Worm (Caenorhabditis elegans) whole organism, L3 larva: ENCODE measurements around the gene srh-269.

Source experiments
- R02D3.7 ChIP-seq: fragments of 150-350 bp; optimal IDR thresholded peaks from 2 replicates; lab custom pipeline; 2014; ENCODE audit warnings: missing biosample characterization, missing genetic modification characterization
- ZK546.5 ChIP-seq: sonication (generic microtip); optimal IDR thresholded peaks from 2 replicates; lab custom pipeline; 2017; ENCODE audit warnings: missing biosample characterization, missing genetic modification characterization
- aly-2 ChIP-seq: fragments of 150-350 bp; optimal IDR thresholded peaks from 2 replicates; lab custom pipeline; 2014; ENCODE audit warnings: missing biosample characterization, missing genetic modification characterization
- ama-1 ChIP-seq: fragments of 150-350 bp; optimal IDR thresholded peaks from 2 replicates; lab custom pipeline; 2018
- ceh-16 ChIP-seq: sonication (generic microtip); optimal IDR thresholded peaks from 2 replicates; lab custom pipeline; 2017; ENCODE audit warnings: missing biosample characterization, missing genetic modification characterization
- ceh-28 ChIP-seq: fragments of 150-350 bp; optimal IDR thresholded peaks from 2 replicates; lab custom pipeline; 2014; ENCODE audit warnings: missing biosample characterization, missing genetic modification reagents, missing genetic modification characterization
- ceh-82 ChIP-seq: fragments of 150-350 bp; optimal IDR thresholded peaks from 2 replicates; lab custom pipeline; 2014; ENCODE audit warnings: missing biosample characterization, missing genetic modification characterization
- ceh-9 ChIP-seq: sonication (generic microtip); optimal IDR thresholded peaks from 2 replicates; lab custom pipeline; 2018; ENCODE audit warnings: missing biosample characterization, missing genetic modification characterization
- daf-12 ChIP-seq: fragments of 150-350 bp; optimal IDR thresholded peaks from 2 replicates; lab custom pipeline; 2014; ENCODE audit warnings: missing biosample characterization, missing genetic modification reagents, missing genetic modification characterization
- egl-27 ChIP-seq: sonication (generic microtip); optimal IDR thresholded peaks from 4 replicates; lab custom pipeline; 2017; ENCODE audit warnings: missing biosample characterization, missing genetic modification reagents, missing genetic modification characterization
- egl-5 ChIP-seq: fragments of 150-350 bp; optimal IDR thresholded peaks from 2 replicates; lab custom pipeline; 2017; ENCODE audit warnings: missing biosample characterization, missing genetic modification reagents, missing genetic modification characterization, inconsistent platforms
- elt-1 ChIP-seq: fragments of 150-350 bp; optimal IDR thresholded peaks from 2 replicates; lab custom pipeline; 2014; ENCODE audit warnings: missing biosample characterization, missing genetic modification characterization
- elt-2 ChIP-seq: sonication (generic microtip); optimal IDR thresholded peaks from 2 replicates; lab custom pipeline; 2016; ENCODE audit warnings: missing genetic modification reagents, mild to moderate bottlenecking, missing genetic modification characterization, missing compliant biosample characterization
- elt-3 ChIP-seq, 3 experiments: fragments of 150-350 bp in 1 of 3; sonication (generic microtip) in 2 of 3; optimal IDR thresholded peaks; 2 replicates in 2 of 3; 4 replicates in 1 of 3; lab custom pipeline; 2014 to 2017; ENCODE audit warnings: missing biosample characterization in 3 of 3, missing genetic modification characterization in 3 of 3
- eor-1 ChIP-seq, 2 experiments: fragments of 150-350 bp; optimal IDR thresholded peaks; 2 replicates each; lab custom pipeline; 2014 to 2018; ENCODE audit warnings: missing biosample characterization in 2 of 2, missing genetic modification characterization in 2 of 2
- fkh-10 ChIP-seq: sonication (generic microtip); optimal IDR thresholded peaks from 2 replicates; lab custom pipeline; 2017; ENCODE audit warnings: missing biosample characterization, missing genetic modification reagents, missing genetic modification characterization
- fkh-2 ChIP-seq: fragments of 150-350 bp; optimal IDR thresholded peaks from 2 replicates; lab custom pipeline; 2014; ENCODE audit warnings: missing biosample characterization, missing genetic modification reagents, missing genetic modification characterization
- fos-1 ChIP-seq: fragments of 150-350 bp; optimal IDR thresholded peaks from 2 replicates; lab custom pipeline; 2014; ENCODE audit warnings: missing biosample characterization, missing genetic modification characterization
- hmg-11 ChIP-seq: sonication (generic microtip); optimal IDR thresholded peaks from 2 replicates; lab custom pipeline; 2016; ENCODE audit warnings: missing genetic modification characterization, missing compliant biosample characterization
- jun-1 ChIP-seq: fragments of 150-350 bp; optimal IDR thresholded peaks from 2 replicates; lab custom pipeline; 2014; ENCODE audit warnings: missing biosample characterization, missing genetic modification reagents, missing genetic modification characterization
- lin-15B ChIP-seq: fragments of 150-350 bp; optimal IDR thresholded peaks from 2 replicates; lab custom pipeline; 2014; ENCODE audit warnings: missing biosample characterization, missing genetic modification characterization
- lin-39 ChIP-seq: fragments of 150-350 bp; optimal IDR thresholded peaks from 2 replicates; lab custom pipeline; 2018; ENCODE audit warnings: missing biosample characterization, missing genetic modification reagents, missing genetic modification characterization
- lsy-12 ChIP-seq: sonication (generic microtip); optimal IDR thresholded peaks from 2 replicates; lab custom pipeline; 2016; ENCODE audit warnings: mild to moderate bottlenecking, missing genetic modification characterization, missing compliant biosample characterization
- mdl-1 ChIP-seq: fragments of 150-350 bp; optimal IDR thresholded peaks from 2 replicates; lab custom pipeline; 2014; ENCODE audit warnings: missing biosample characterization, missing genetic modification characterization
- mml-1 ChIP-seq: fragments of 150-350 bp; sonication (generic microtip); optimal IDR thresholded peaks from 3 replicates; lab custom pipeline; 2014; ENCODE audit warnings: missing biosample characterization, missing genetic modification characterization
- nfya-1 ChIP-seq: sonication (generic microtip); optimal IDR thresholded peaks from 2 replicates; lab custom pipeline; 2017; ENCODE audit warnings: missing genetic modification characterization, mild to moderate bottlenecking, missing compliant biosample characterization, antibody characterized with exemption, moderate library complexity; ENCODE audit not compliant: insufficient read depth
- nhr-11 ChIP-seq: fragments of 150-350 bp; optimal IDR thresholded peaks from 2 replicates; lab custom pipeline; 2014; ENCODE audit warnings: missing biosample characterization, missing genetic modification characterization
- nhr-12 ChIP-seq: fragments of 150-350 bp; optimal IDR thresholded peaks from 2 replicates; lab custom pipeline; 2014; ENCODE audit warnings: missing biosample characterization, missing genetic modification characterization
- nhr-23 ChIP-seq: fragments of 150-350 bp; optimal IDR thresholded peaks from 2 replicates; lab custom pipeline; 2014; ENCODE audit warnings: missing biosample characterization, missing genetic modification reagents, missing genetic modification characterization
- nhr-237 ChIP-seq: fragments of 150-350 bp; optimal IDR thresholded peaks from 2 replicates; lab custom pipeline; 2014; ENCODE audit warnings: missing biosample characterization, missing genetic modification characterization
- nhr-25 ChIP-seq: sonication (generic microtip); optimal IDR thresholded peaks from 2 replicates; lab custom pipeline; 2017; ENCODE audit warnings: missing biosample characterization, missing genetic modification characterization
- nhr-28 ChIP-seq: fragments of 150-350 bp; optimal IDR thresholded peaks from 2 replicates; lab custom pipeline; 2014; ENCODE audit warnings: missing biosample characterization, missing genetic modification characterization
- nhr-43 ChIP-seq: sonication (generic microtip); optimal IDR thresholded peaks from 2 replicates; lab custom pipeline; 2016; ENCODE audit warnings: mild to moderate bottlenecking, missing genetic modification characterization, missing compliant biosample characterization; ENCODE audit not compliant: poor library complexity, severe bottlenecking
- nhr-67 ChIP-seq: fragments of 150-350 bp; optimal IDR thresholded peaks from 2 replicates; lab custom pipeline; 2014; ENCODE audit warnings: missing biosample characterization, missing genetic modification characterization
- nhr-76 ChIP-seq: fragments of 150-350 bp; sonication (generic microtip); optimal IDR thresholded peaks from 5 replicates; lab custom pipeline; 2014; ENCODE audit warnings: missing biosample characterization, missing genetic modification characterization
- nhr-77 ChIP-seq: fragments of 150-350 bp; optimal IDR thresholded peaks from 2 replicates; lab custom pipeline; 2014; ENCODE audit warnings: missing biosample characterization, missing genetic modification characterization
- pha-4 ChIP-seq: fragments of 150-350 bp; optimal IDR thresholded peaks from 2 replicates; lab custom pipeline; 2014; ENCODE audit warnings: missing biosample characterization, missing genetic modification reagents, missing genetic modification characterization
- pqm-1 ChIP-seq: fragments of 150-350 bp; optimal IDR thresholded peaks from 2 replicates; lab custom pipeline; 2017; ENCODE audit warnings: missing biosample characterization, missing genetic modification characterization, inconsistent platforms
- sea-2 ChIP-seq: fragments of 150-350 bp; sonication (generic microtip); optimal IDR thresholded peaks from 4 replicates; lab custom pipeline; 2014; ENCODE audit warnings: missing biosample characterization, missing genetic modification reagents, missing genetic modification characterization
- skn-1 ChIP-seq: fragments of 150-350 bp; optimal IDR thresholded peaks from 2 replicates; lab custom pipeline; 2014; ENCODE audit warnings: missing biosample characterization, missing genetic modification characterization
- snpc-4 ChIP-seq: fragments of 150-350 bp; optimal IDR thresholded peaks from 2 replicates; lab custom pipeline; 2014; ENCODE audit warnings: missing biosample characterization, missing genetic modification characterization
- tbx-2 ChIP-seq: sonication (generic microtip); optimal IDR thresholded peaks from 2 replicates; lab custom pipeline; 2016; ENCODE audit warnings: mild to moderate bottlenecking, missing genetic modification characterization, missing compliant biosample characterization
- unc-39 ChIP-seq: sonication (generic microtip); optimal IDR thresholded peaks from 4 replicates; lab custom pipeline; 2017; ENCODE audit warnings: missing biosample characterization, missing genetic modification characterization
- unc-62 ChIP-seq: fragments of 150-350 bp; sonication (generic microtip); optimal IDR thresholded peaks from 4 replicates; lab custom pipeline; 2014; ENCODE audit warnings: missing biosample characterization, missing genetic modification reagents, missing genetic modification characterization
- zag-1 ChIP-seq: fragments of 150-350 bp; optimal IDR thresholded peaks from 2 replicates; lab custom pipeline; 2014; ENCODE audit warnings: missing biosample characterization, missing genetic modification characterization
- ztf-11 ChIP-seq: fragments of 150-350 bp; optimal IDR thresholded peaks from 2 replicates; lab custom pipeline; 2014; ENCODE audit warnings: missing biosample characterization, missing genetic modification characterization
- ztf-4 ChIP-seq: fragments of 150-350 bp; optimal IDR thresholded peaks from 2 replicates; lab custom pipeline; 2014; ENCODE audit warnings: missing biosample characterization, missing genetic modification characterization

srh-269 gene

ce11 chrV:16591992-16592798 is at the start of gene srh-269:
Gene srh-269, minus strand, starts transcription at chrV:16592042.
- TF ChIP-seq egl-5 (tag; lab: Kevin White, UChicago) = no peak
- peak; percentile 68 for TF ChIP-seq fos-1 (tag; lab: Kevin White, UChicago)
- peak; percentile 56 for TF ChIP-seq ztf-4 (tag; lab: Kevin White, UChicago)
- no peak for TF ChIP-seq tbx-2 (tag; lab: Kevin White, UChicago)
- TF ChIP-seq ceh-28 (tag; lab: Kevin White, UChicago) = no peak
- TF ChIP-seq unc-39 (tag; lab: Kevin White, UChicago) = no peak
- no peak for TF ChIP-seq unc-62 (GFP tag; lab: Kevin White, UChicago)
- TF ChIP-seq ceh-9 (tag; lab: Kevin White, UChicago) = no peak
- no peak for TF ChIP-seq nhr-67 (tag; lab: Kevin White, UChicago)
- no peak for TF ChIP-seq nhr-77 (tag; lab: Kevin White, UChicago)
- no peak for TF ChIP-seq nhr-23 (tag; lab: Kevin White, UChicago)
- peak; percentile 67 for TF ChIP-seq lsy-12 (tag; lab: Kevin White, UChicago)
- peak; percentile 41 for TF ChIP-seq lin-39 (tag; lab: Kevin White, UChicago)
- no peak for TF ChIP-seq eor-1 (tag; optimal IDR thresholded peaks at IDR 0.05; lab: Kevin White, UChicago)
- TF ChIP-seq ztf-11 (tag; lab: Kevin White, UChicago) = no peak
- no peak for TF ChIP-seq daf-12
- TF ChIP-seq nhr-11 (tag; lab: Kevin White, UChicago) = no peak
- no peak for TF ChIP-seq ceh-16 (tag; lab: Kevin White, UChicago)
- TF ChIP-seq aly-2 (tag; lab: Kevin White, UChicago) = no peak
- TF ChIP-seq snpc-4 (tag; lab: Kevin White, UChicago) = peak; percentile 47
- TF ChIP-seq ZK546.5 = no peak
- peak; percentile 95 for TF ChIP-seq ama-1 (lab: Kevin White, UChicago)
- no peak for TF ChIP-seq nhr-76 (tag; lab: Kevin White, UChicago)
- no peak for TF ChIP-seq R02D3.7 (tag; lab: Kevin White, UChicago)
- TF ChIP-seq nhr-237 = no peak
- TF ChIP-seq skn-1 (tag; lab: Kevin White, UChicago) = no peak
- TF ChIP-seq nhr-28 (tag; lab: Kevin White, UChicago) = no peak
- TF ChIP-seq pha-4 = no peak
- TF ChIP-seq egl-27 = peak; percentile 33
- no peak for TF ChIP-seq lin-15B
- no peak for TF ChIP-seq fkh-10 (GFP tag; lab: Kevin White, UChicago)
- no peak for TF ChIP-seq mml-1 (tag; lab: Kevin White, UChicago)
- no peak for TF ChIP-seq zag-1 (tag; lab: Kevin White, UChicago)
- no peak for TF ChIP-seq mdl-1 (tag; lab: Kevin White, UChicago)
- TF ChIP-seq pqm-1 (tag; lab: Kevin White, UChicago) = peak; percentile 32
- peak; percentile 18 for TF ChIP-seq jun-1
- peak; percentile 46 for TF ChIP-seq nfya-1
- no peak for TF ChIP-seq elt-3 (tag; optimal IDR thresholded peaks at IDR 0.05; lab: Kevin White, UChicago)
- no peak for TF ChIP-seq nhr-12 (tag; lab: Kevin White, UChicago)
- no peak for TF ChIP-seq nhr-25 (tag; lab: Kevin White, UChicago)
- no peak for TF ChIP-seq sea-2 (GFP tag; lab: Kevin White, UChicago)
- TF ChIP-seq fkh-2 = no peak
- peak; percentile 71 for TF ChIP-seq nhr-43
- TF ChIP-seq ceh-82 (tag; lab: Kevin White, UChicago) = no peak
- peak; percentile 61 for TF ChIP-seq elt-2 (tag; lab: Kevin White, UChicago)
- peak; percentile 85 for TF ChIP-seq hmg-11
- no peak for TF ChIP-seq elt-1 (tag; lab: Kevin White, UChicago)
